Worm (Caenorhabditis elegans) whole organism, young adult: ENCODE results near the gene scl-10.

Experiments used
- C17E4.6 ChIP-seq: fragments of 200-800 bp; sonication (Bioruptor generic); IDR thresholded peaks from 2 replicates; pipeline ENCODE4 v1.3.6; 2022; ENCODE audit warnings: missing genetic modification reagents, missing genetic modification characterization, missing compliant biosample characterization
- F10E7.11 ChIP-seq: sonication (generic microtip); optimal IDR thresholded peaks from 2 replicates; lab custom pipeline; 2017; ENCODE audit warnings: mild to moderate bottlenecking, missing genetic modification characterization, moderate library complexity, missing compliant biosample characterization
- F23B12.7 ChIP-seq: sonication (generic microtip); optimal IDR thresholded peaks from 2 replicates; lab custom pipeline; 2017; ENCODE audit warnings: missing genetic modification characterization, mild to moderate bottlenecking, missing compliant biosample characterization, antibody characterized with exemption, moderate library complexity; ENCODE audit not compliant: insufficient read depth
- F37B4.10 ChIP-seq: fragments of 200-800 bp; sonication (Bioruptor generic); IDR thresholded peaks from 2 replicates; pipeline ENCODE4 v1.3.6; 2022; ENCODE audit warnings: missing genetic modification characterization, missing compliant biosample characterization
- F55B11.4 ChIP-seq: sonication (generic microtip); optimal IDR thresholded peaks from 2 replicates; lab custom pipeline; 2016; ENCODE audit warnings: missing compliant biosample characterization, missing genetic modification characterization, borderline replicate concordance; ENCODE audit not compliant: insufficient read depth
- Y53G8AR.9 ChIP-seq: fragments of 200-800 bp; sonication (Bioruptor generic); conservative IDR thresholded peaks from 2 replicates; pipeline ENCODE4 v1.3.6; 2022; ENCODE audit warnings: missing genetic modification reagents, missing genetic modification characterization, missing compliant biosample characterization
- Y79H2A.3 ChIP-seq: fragments of 200-800 bp; sonication (Bioruptor generic); conservative IDR thresholded peaks from 2 replicates; pipeline ENCODE4 v1.3.6; 2022; ENCODE audit warnings: missing genetic modification reagents, missing genetic modification characterization, missing compliant biosample characterization
- akir-1 ChIP-seq: fragments of 200-800 bp; sonication (Bioruptor generic); optimal IDR thresholded peaks from 2 replicates; lab custom pipeline; 2018; ENCODE audit warnings: mild to moderate bottlenecking, missing genetic modification characterization, moderate library complexity, missing compliant biosample characterization
- attf-6 ChIP-seq: fragments of 200-800 bp; sonication (Bioruptor generic); IDR thresholded peaks from 2 replicates; pipeline ENCODE4 v1.3.6; 2022; ENCODE audit warnings: missing genetic modification reagents, missing genetic modification characterization, missing compliant biosample characterization
- bed-1 ChIP-seq: fragments of 200-800 bp; sonication (Bioruptor generic); IDR thresholded peaks from 2 replicates; pipeline ENCODE4 v1.3.6; 2022; ENCODE audit warnings: missing genetic modification reagents, missing genetic modification characterization, missing compliant biosample characterization
- cebp-2 ChIP-seq: fragments of 200-800 bp; sonication (Bioruptor generic); IDR thresholded peaks from 2 replicates; pipeline ENCODE4 v1.3.6; 2022; ENCODE audit warnings: missing genetic modification characterization, missing compliant biosample characterization
- ceh-100 ChIP-seq: fragments of 200-800 bp; sonication (Bioruptor generic); IDR thresholded peaks from 2 replicates; pipeline ENCODE4 v1.3.6; 2022; ENCODE audit warnings: missing genetic modification reagents, missing genetic modification characterization, missing compliant biosample characterization
- dox-1 ChIP-seq: fragments of 200-800 bp; sonication (Bioruptor generic); IDR thresholded peaks from 2 replicates; pipeline ENCODE4 v1.3.6; 2022; ENCODE audit warnings: missing genetic modification reagents, missing genetic modification characterization, missing compliant biosample characterization
- dpff-1 ChIP-seq: sonication (generic microtip); optimal IDR thresholded peaks from 2 replicates; lab custom pipeline; 2017; ENCODE audit warnings: mild to moderate bottlenecking, missing genetic modification characterization, missing compliant biosample characterization
- dpl-1 ChIP-seq: fragments of 150-350 bp; optimal IDR thresholded peaks from 2 replicates; lab custom pipeline; 2014; ENCODE audit warnings: missing biosample characterization, missing genetic modification reagents, missing genetic modification characterization
- egl-44 ChIP-seq: fragments of 200-800 bp; sonication (Bioruptor generic); IDR thresholded peaks from 2 replicates; pipeline ENCODE4 v1.3.6; 2022; ENCODE audit warnings: missing genetic modification reagents, missing genetic modification characterization, missing compliant biosample characterization
- egrh-3 ChIP-seq: fragments of 200-800 bp; sonication (Bioruptor generic); IDR thresholded peaks from 2 replicates; pipeline ENCODE4 v1.3.6; 2022; ENCODE audit warnings: missing genetic modification reagents, missing genetic modification characterization, missing compliant biosample characterization
- hmg-1.2 ChIP-seq: fragments of 200-800 bp; sonication (Bioruptor generic); IDR thresholded peaks from 2 replicates; pipeline ENCODE4 v1.3.6; 2022; ENCODE audit warnings: missing genetic modification reagents, missing genetic modification characterization, missing compliant biosample characterization
- hmg-20 ChIP-seq: fragments of 200-800 bp; sonication (Bioruptor generic); IDR thresholded peaks from 2 replicates; pipeline ENCODE4 v1.3.6; 2022; ENCODE audit warnings: missing genetic modification reagents, missing genetic modification characterization, missing compliant biosample characterization
- hrde-1 ChIP-seq: sonication (generic microtip); optimal IDR thresholded peaks from 2 replicates; lab custom pipeline; 2016; ENCODE audit warnings: missing genetic modification characterization, mild to moderate bottlenecking, missing compliant biosample characterization, moderate library complexity, missing genotype, missing genetic modification reagents, borderline replicate concordance
- lin-26 ChIP-seq: fragments of 200-800 bp; sonication (Bioruptor generic); IDR thresholded peaks from 2 replicates; pipeline ENCODE4 v1.3.6; 2022; ENCODE audit warnings: missing genetic modification reagents, missing genetic modification characterization, missing compliant biosample characterization
- madf-10 ChIP-seq: sonication (generic microtip); optimal IDR thresholded peaks from 2 replicates; lab custom pipeline; 2016; ENCODE audit warnings: mild to moderate bottlenecking, missing genetic modification characterization, missing compliant biosample characterization
- nfya-1 ChIP-seq: sonication (generic microtip); optimal IDR thresholded peaks from 2 replicates; lab custom pipeline; 2017; ENCODE audit warnings: antibody characterized with exemption, missing compliant biosample characterization, missing genetic modification characterization, borderline replicate concordance; ENCODE audit not compliant: insufficient read depth
- nfyb-1 ChIP-seq: fragments of 200-800 bp; sonication (Bioruptor generic); IDR thresholded peaks from 2 replicates; pipeline ENCODE4 v1.3.6; 2022; ENCODE audit warnings: missing genetic modification reagents, missing genetic modification characterization, missing compliant biosample characterization
- repo-1 ChIP-seq: sonication (generic microtip); optimal IDR thresholded peaks from 2 replicates; lab custom pipeline; 2017; ENCODE audit warnings: mild to moderate bottlenecking, missing genetic modification characterization, missing compliant biosample characterization
- sea-2 ChIP-seq: fragments of 200-800 bp; sonication (Bioruptor generic); IDR thresholded peaks from 2 replicates; pipeline ENCODE4 v1.3.6; 2022; ENCODE audit warnings: missing genetic modification characterization, missing compliant biosample characterization
- snpc-4 ChIP-seq, 5 experiments: fragments of 150-350 bp in 1 of 5; sonication (generic microtip) in 4 of 5; optimal IDR thresholded peaks; 2 replicates each; lab custom pipeline; 2014 to 2018; ENCODE audit warnings: missing genetic modification characterization in 5 of 5, missing biosample characterization in 3 of 5, antibody characterized with exemption in 2 of 5, mild to moderate bottlenecking in 2 of 5, missing compliant biosample characterization in 2 of 5, missing genotype in 2 of 5, moderate library complexity in 2 of 5, missing genetic modification reagents in 1 of 5
- unc-130 ChIP-seq: sonication (generic microtip); optimal IDR thresholded peaks from 2 replicates; lab custom pipeline; 2016; ENCODE audit warnings: missing genetic modification reagents, missing genetic modification characterization, missing compliant biosample characterization
- unc-62 ChIP-seq: fragments of 150-350 bp; optimal IDR thresholded peaks from 2 replicates; lab custom pipeline; 2014; ENCODE audit warnings: missing biosample characterization, missing genetic modification reagents, missing genetic modification characterization
- zfh-2 ChIP-seq: fragments of 200-800 bp; sonication (Bioruptor generic); conservative IDR thresholded peaks from 2 replicates; pipeline ENCODE4 v1.3.6; 2022; ENCODE audit warnings: missing genetic modification reagents, missing genetic modification characterization, missing compliant biosample characterization
- zim-3 ChIP-seq: sonication (generic microtip); optimal IDR thresholded peaks from 2 replicates; lab custom pipeline; 2017; ENCODE audit warnings: mild to moderate bottlenecking, missing genetic modification characterization, moderate library complexity, missing compliant biosample characterization

The scl-10 gene

ce11 chrIV:13013711-13014341 lies 34.4 kb upstream of the scl-10 start:
- TF ChIP-seq bed-1 (no peak), Y53G8AR.9 (GFP tag; lab: Robert Waterston, UW) (no peak), repo-1 (no peak), ceh-100 (GFP tag; lab: Robert Waterston, UW) (no peak), sea-2 (no peak), akir-1 (GFP tag; lab: Kevin White, UChicago) (no peak), snpc-4 (GFP tag; optimal IDR thresholded peaks at IDR 0.05; lab: Kevin White, UChicago) (no peak), snpc-4 (tag; optimal IDR thresholded peaks at IDR 0.05; lab: Kevin White, UChicago) (peak; percentile 41 to 84 (median 62))

ce11 chrIV:13015801-13016404 lies 32.4 kb upstream of the scl-10 start:
- TF ChIP-seq akir-1 (GFP tag; lab: Kevin White, UChicago) (no peak), hmg-20 (GFP tag; lab: Robert Waterston, UW) (no peak), attf-6 (GFP tag; lab: Robert Waterston, UW) (no peak), egl-44 (GFP tag; lab: Robert Waterston, UW) (no peak), zfh-2 (GFP tag; lab: Robert Waterston, UW) (no peak), dox-1 (GFP tag; lab: Robert Waterston, UW) (no peak), dpl-1 (GFP tag; lab: Kevin White, UChicago) (no peak), unc-130 (GFP tag; lab: Kevin White, UChicago) (no peak), nfya-1 (tag; lab: Kevin White, UChicago) (no peak)
- TF ChIP-seq, all 124 proteins: peak for 0

DNA sequence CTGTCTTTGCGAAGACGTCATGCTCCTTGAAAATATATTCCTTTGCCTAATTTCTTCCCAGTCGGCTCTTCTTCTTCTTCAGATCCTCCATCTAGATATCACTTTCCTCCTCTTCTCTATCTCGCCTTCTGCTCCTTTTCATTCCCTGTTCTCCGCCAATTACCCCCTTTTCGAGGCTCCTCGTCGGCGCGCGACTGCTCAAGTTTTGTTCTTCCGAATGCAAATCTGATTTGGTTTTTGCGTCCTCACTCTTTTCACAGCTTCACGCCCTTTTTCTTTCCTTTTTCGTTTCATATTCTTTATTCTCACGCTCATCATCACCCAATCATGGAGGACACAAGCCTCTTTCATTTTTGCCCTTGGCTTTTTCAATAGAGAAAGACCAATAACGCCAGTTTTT lies 31.4 kb upstream of the scl-10 start:
- TF ChIP-seq zfh-2 (GFP tag; lab: Robert Waterston, UW) (peak; percentile 73), F55B11.4 (tag; lab: Kevin White, UChicago) (no peak), nfyb-1 (GFP tag; lab: Robert Waterston, UW) (no peak), egrh-3 (0 out of 2 replicates have a peak, but pooled peaks have one; percentile 8)

ce11 chrIV:13021006-13021405 lies 27.3 kb upstream of the scl-10 start:
- no peak for TF ChIP-seq unc-62 (GFP tag; lab: Kevin White, UChicago)
- no peak for TF ChIP-seq egrh-3
- no peak for TF ChIP-seq Y79H2A.3 (GFP tag; lab: Robert Waterston, UW)
- TF ChIP-seq C17E4.6 (GFP tag; lab: Robert Waterston, UW) = no peak
- no peak for TF ChIP-seq F23B12.7
- TF ChIP-seq attf-6 (GFP tag; lab: Robert Waterston, UW) = no peak
- TF ChIP-seq hrde-1 (tag; lab: Kevin White, UChicago) = no peak
- no peak for TF ChIP-seq dpff-1
- TF ChIP-seq F10E7.11 = no peak
- TF ChIP-seq lin-26 (GFP tag; lab: Robert Waterston, UW) = no peak
- no peak for TF ChIP-seq madf-10 (tag; lab: Kevin White, UChicago)
- TF ChIP-seq F37B4.10 (GFP tag; lab: Robert Waterston, UW) = no peak
- TF ChIP-seq hmg-1.2 (GFP tag; lab: Robert Waterston, UW) = no peak
- TF ChIP-seq egl-44 (GFP tag; lab: Robert Waterston, UW) = no peak
- no peak for TF ChIP-seq cebp-2
- TF ChIP-seq zim-3 (tag; lab: Kevin White, UChicago) = no peak
